Fruit fly (Drosophila melanogaster): Measurements from ENCODE around the gene CG34303.

- TF ChIP-seq usp (GFP tag; optimal IDR thresholded peaks at IDR 0.05), result no peak
- no peak for TF ChIP-seq Jra (GFP tag; optimal IDR thresholded peaks at IDR 0.05)
- TF ChIP-seq fru (GFP tag; optimal IDR thresholded peaks at IDR 0.05), result no peak
- no peak for TF ChIP-seq Hnf4 (GFP tag; optimal IDR thresholded peaks at IDR 0.05)
- TF ChIP-seq HLH106 (tag; optimal IDR thresholded peaks at IDR 0.05), result no peak
Measured at dm6 chr3R:10185986-10186385, 34.3 kb upstream of the CG34303 start.
